Worm (Caenorhabditis elegans): Measurements from ENCODE around the gene B0496.11.

- TF ChIP-seq mab-9 (GFP tag; IDR thresholded peaks at IDR 0.05): no peak
- no peak for TF ChIP-seq ztf-11 (tag; optimal IDR thresholded peaks at IDR 0.05)
Measured at ce11 chrIV:7440238-7440637, 6.5 kb upstream of the B0496.11 start.
